Fruit fly (Drosophila melanogaster): ENCODE measurements around the gene dib.

dm6 chr3L:4099194-4099593, 37.1 kb downstream of the dib start:
- TF ChIP-seq Ets98B (GFP tag; IDR thresholded peaks at IDR 0.05) (no peak), CG8159 (tag; optimal IDR thresholded peaks at IDR 0.05) (no peak)

Measured in whole organism, pupa.